Fruit fly (Drosophila melanogaster) Kc167 (cell line): ENCODE data around the gene CG42816.

ENCODE experiments used
- Myc ChIP-seq: fragments of >200 bp; optimal IDR thresholded peaks from 2 replicates; lab custom pipeline; 2017; ENCODE audit warnings: missing external identifiers
- Sin3A ChIP-seq: fragments of >200 bp; optimal IDR thresholded peaks from 2 replicates; lab custom pipeline; 2018; ENCODE audit warnings: missing external identifiers
- h ChIP-seq: fragments of >200 bp; optimal IDR thresholded peaks from 3 replicates; lab custom pipeline; 2018; ENCODE audit warnings: missing external identifiers
- insv ChIP-seq: fragments of >200 bp; optimal IDR thresholded peaks from 3 replicates; lab custom pipeline; 2018; ENCODE audit warnings: missing external identifiers
- psq ChIP-seq: fragments of >200 bp; optimal IDR thresholded peaks from 2 replicates; lab custom pipeline; 2017; ENCODE audit warnings: missing external identifiers
- ttk ChIP-seq: sonication (Bioruptor generic); optimal IDR thresholded peaks from 2 replicates; lab custom pipeline; 2017; ENCODE audit warnings: missing external identifiers

- no peak for TF ChIP-seq Myc (lab: Kevin White, UChicago)
- no peak for TF ChIP-seq Sin3A (lab: Kevin White, UChicago)
- TF ChIP-seq h (lab: Kevin White, UChicago): no peak
- TF ChIP-seq psq (lab: Kevin White, UChicago): no peak
- no peak for TF ChIP-seq ttk (lab: Kevin White, UChicago)
- TF ChIP-seq insv (lab: Kevin White, UChicago): no peak
These were observed 50.6 kb downstream of the CG42816 start, which contains the start of gene CG6034 for dm6 chr3L:17746760-17747159.
